Worm (Caenorhabditis elegans): ENCODE results near the gene K07C5.3.
A peak's percentile ranks its signal among the peaks of the same experiment; 100 is the strongest.

K07C5.3 gene

DNA sequence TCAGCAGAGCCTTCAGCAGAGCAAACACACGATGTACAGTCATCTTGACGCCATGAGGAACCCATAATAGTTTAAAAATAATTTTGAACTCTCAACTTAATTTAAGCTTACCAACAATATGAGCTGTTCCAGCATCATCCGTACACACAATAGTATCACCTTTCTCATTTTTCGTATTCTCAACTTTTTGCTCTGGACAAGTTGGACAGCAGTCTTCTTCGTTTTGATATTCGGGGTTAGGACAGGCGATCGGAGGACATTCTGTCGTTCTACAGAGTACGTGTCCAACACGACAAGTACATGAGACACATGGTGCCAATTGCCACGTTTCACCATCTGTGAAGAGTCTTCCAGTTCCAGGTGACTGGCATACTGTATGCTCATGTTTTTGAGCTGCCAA is 19.3 kb upstream of the K07C5.3 start:
- TF ChIP-seq sea-2 (GFP tag; optimal IDR thresholded peaks at IDR 0.05) (no peak), aly-2 (tag; optimal IDR thresholded peaks at IDR 0.05) (no peak), R02D3.7 (tag; optimal IDR thresholded peaks at IDR 0.05) (no peak), pha-4 (tag; optimal IDR thresholded peaks at IDR 0.05) (no peak), fkh-2 (tag; optimal IDR thresholded peaks at IDR 0.05) (no peak), nhr-76 (tag; optimal IDR thresholded peaks at IDR 0.05) (no peak), nhr-23 (tag; optimal IDR thresholded peaks at IDR 0.05) (no peak), snpc-4 (tag; optimal IDR thresholded peaks at IDR 0.05) (no peak), nhr-77 (tag; optimal IDR thresholded peaks at IDR 0.05) (no peak), mdl-1 (tag; optimal IDR thresholded peaks at IDR 0.05) (no peak), skn-1 (tag; optimal IDR thresholded peaks at IDR 0.05) (no peak), nhr-237 (tag; optimal IDR thresholded peaks at IDR 0.05) (no peak), elt-3 (tag; optimal IDR thresholded peaks at IDR 0.05) (no peak), elt-1 (tag; optimal IDR thresholded peaks at IDR 0.05) (no peak), lsy-12 (tag; optimal IDR thresholded peaks at IDR 0.05) (no peak), fos-1 (tag; optimal IDR thresholded peaks at IDR 0.05) (no peak), nhr-43 (tag; optimal IDR thresholded peaks at IDR 0.05; ENCODE audit: poor library complexity, severe bottlenecking) (no peak)

DNA sequence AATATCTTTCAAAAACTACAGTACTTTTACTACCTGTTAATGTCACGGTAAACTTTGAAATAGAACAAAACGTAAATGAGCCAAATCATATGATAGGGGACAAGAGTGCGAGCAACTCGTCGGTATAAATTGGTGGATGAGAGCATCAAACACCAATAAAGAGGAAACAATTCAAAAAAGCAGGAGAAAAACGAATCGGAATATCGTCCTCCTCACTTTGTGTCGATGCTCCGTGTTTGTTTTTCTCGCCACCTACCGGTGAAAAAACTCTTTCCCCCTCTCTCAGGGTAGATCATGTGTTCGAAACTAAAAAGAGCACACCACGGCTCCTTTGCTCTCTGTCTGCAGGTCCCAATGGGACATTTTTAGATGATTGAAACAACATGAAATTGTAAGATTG is 14.8 kb upstream of the K07C5.3 start:
- peak; percentile 74 for TF ChIP-seq pha-4 (tag; optimal IDR thresholded peaks at IDR 0.05)
- TF ChIP-seq mml-1 (tag; optimal IDR thresholded peaks at IDR 0.05): no peak

DNA sequence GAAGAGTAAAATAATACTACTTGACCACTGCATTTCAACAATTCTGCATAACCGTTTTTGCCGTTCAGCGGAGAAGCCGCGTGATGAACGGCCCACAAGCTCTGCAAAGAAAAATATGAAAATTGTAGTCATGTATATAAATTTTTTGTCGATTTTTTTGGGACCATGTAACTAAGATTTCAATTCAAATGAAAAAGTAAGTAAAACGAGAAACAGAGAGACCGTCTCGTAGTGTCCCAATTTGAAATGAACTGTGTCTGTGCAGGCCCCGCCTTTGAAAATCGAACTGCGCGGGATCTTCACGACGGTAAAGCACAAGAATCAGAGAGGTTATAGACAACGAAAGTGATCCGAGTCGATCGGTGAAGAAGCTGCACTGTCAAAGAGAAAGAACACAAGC is 10.8 kb upstream of the K07C5.3 start, which contains the start of gene crm-1:
Gene crm-1 (minus strand): TSS at position 101 of the 400 bp plus-strand sequence.
- no peak for TF ChIP-seq pha-4 (tag; optimal IDR thresholded peaks at IDR 0.05)
- TF ChIP-seq sea-2 (GFP tag; optimal IDR thresholded peaks at IDR 0.05): no peak
- no peak for TF ChIP-seq jun-1 (tag; optimal IDR thresholded peaks at IDR 0.05)
- TF ChIP-seq ceh-9 (tag; optimal IDR thresholded peaks at IDR 0.05): no peak
- no peak for TF ChIP-seq ama-1 (optimal IDR thresholded peaks at IDR 0.05)
- no peak for TF ChIP-seq lin-39 (tag; optimal IDR thresholded peaks at IDR 0.05)
- no peak for TF ChIP-seq eor-1 (tag; optimal IDR thresholded peaks at IDR 0.05)
- TF ChIP-seq unc-39 (tag; optimal IDR thresholded peaks at IDR 0.05): no peak

DNA sequence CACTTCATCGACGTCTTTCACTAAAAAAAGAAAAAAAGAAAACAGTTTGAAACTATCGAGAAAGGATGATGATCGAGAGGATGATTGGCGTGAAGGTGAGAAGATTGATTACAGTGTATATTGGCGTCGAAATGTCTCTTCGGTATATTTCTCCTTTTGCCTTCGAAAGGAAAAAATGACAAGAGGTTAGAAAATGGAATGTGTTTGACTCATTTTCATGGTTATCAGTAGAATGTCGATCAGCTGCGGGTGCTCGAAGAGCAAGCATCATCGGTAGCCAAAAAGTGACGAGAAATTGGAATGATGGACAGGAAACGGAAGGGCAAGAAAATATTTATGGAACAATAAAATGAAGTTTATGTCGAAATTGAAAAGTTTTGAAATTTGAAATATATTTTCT is 9.0 kb upstream of the K07C5.3 start:
- TF ChIP-seq elt-2 (tag; optimal IDR thresholded peaks at IDR 0.05): peak; percentile 35
- no peak for TF ChIP-seq mdl-1 (tag; optimal IDR thresholded peaks at IDR 0.05)

DNA sequence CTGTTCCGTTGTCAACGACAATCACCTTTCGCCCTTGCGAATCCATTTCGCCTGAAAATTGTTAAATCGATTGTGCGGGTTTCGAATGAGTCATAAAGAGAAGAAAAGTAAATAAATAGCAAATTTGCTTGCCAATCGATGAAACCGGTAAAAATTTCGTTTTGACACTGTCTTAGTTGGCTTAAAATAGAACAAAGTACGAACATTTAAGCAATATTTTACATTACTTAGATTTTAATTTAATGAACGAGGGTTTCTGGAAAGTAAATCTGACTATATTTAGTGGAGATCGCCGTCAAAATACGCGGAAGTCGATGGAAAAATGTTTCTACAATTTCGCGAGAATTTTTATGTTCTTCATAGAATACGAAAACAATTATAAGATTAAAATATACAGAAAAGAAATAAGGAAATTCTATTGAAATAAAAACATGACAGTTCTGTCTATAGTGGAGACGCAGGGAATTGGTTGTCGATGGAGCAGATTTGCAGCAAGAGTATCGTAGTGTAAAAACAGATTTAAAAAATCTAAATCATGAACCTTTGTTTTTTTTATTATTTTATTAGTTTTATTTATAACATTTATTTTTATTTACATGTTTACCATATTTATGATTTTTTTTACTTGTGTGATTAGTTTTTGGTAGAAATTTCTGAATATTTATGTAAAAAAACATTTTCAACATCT is 4.4 kb upstream of the K07C5.3 start, which contains the start of gene arx-2:
Gene arx-2 (minus strand): TSS at position 51 of the 688 bp plus-strand sequence.
- TF ChIP-seq nhr-12 (tag; optimal IDR thresholded peaks at IDR 0.05) (no peak), fos-1 (tag; optimal IDR thresholded peaks at IDR 0.05) (no peak), unc-62 (GFP tag; optimal IDR thresholded peaks at IDR 0.05) (no peak), lsy-12 (tag; optimal IDR thresholded peaks at IDR 0.05) (no peak), elt-2 (tag; optimal IDR thresholded peaks at IDR 0.05) (no peak), snpc-4 (tag; optimal IDR thresholded peaks at IDR 0.05) (peak; percentile 67), nhr-28 (tag; optimal IDR thresholded peaks at IDR 0.05) (no peak), nhr-237 (tag; optimal IDR thresholded peaks at IDR 0.05) (no peak), nhr-23 (tag; optimal IDR thresholded peaks at IDR 0.05) (peak; percentile 65), nhr-76 (tag; optimal IDR thresholded peaks at IDR 0.05) (no peak), ceh-9 (tag; optimal IDR thresholded peaks at IDR 0.05) (no peak), mml-1 (tag; optimal IDR thresholded peaks at IDR 0.05) (no peak), pqm-1 (tag; optimal IDR thresholded peaks at IDR 0.05) (no peak), skn-1 (tag; optimal IDR thresholded peaks at IDR 0.05) (no peak), pha-4 (tag; optimal IDR thresholded peaks at IDR 0.05) (peak; percentile 82), ztf-11 (tag; optimal IDR thresholded peaks at IDR 0.05) (no peak), mdl-1 (tag; optimal IDR thresholded peaks at IDR 0.05) (no peak), lin-15B (tag; optimal IDR thresholded peaks at IDR 0.05) (peak; percentile 69), aly-2 (tag; optimal IDR thresholded peaks at IDR 0.05) (no peak), ztf-4 (tag; optimal IDR thresholded peaks at IDR 0.05) (no peak), nfya-1 (tag; optimal IDR thresholded peaks at IDR 0.05; ENCODE audit: insufficient read depth) (peak; percentile 53), lin-39 (tag; optimal IDR thresholded peaks at IDR 0.05) (no peak), hmg-11 (tag; optimal IDR thresholded peaks at IDR 0.05) (peak; percentile 13), ceh-82 (tag; optimal IDR thresholded peaks at IDR 0.05) (no peak), nhr-67 (tag; optimal IDR thresholded peaks at IDR 0.05) (no peak)
